Worm (Caenorhabditis elegans) whole organism, L1 larva: ENCODE measurements around the gene T01D3.3.

Experiments used
- aly-2 ChIP-seq: fragments of 150-350 bp; optimal IDR thresholded peaks from 2 replicates; lab custom pipeline; 2014; ENCODE audit warnings: missing biosample characterization, missing genetic modification characterization
- ama-1 ChIP-seq: fragments of 150-350 bp; optimal IDR thresholded peaks from 2 replicates; lab custom pipeline; 2014
- ceh-82 ChIP-seq, 3 experiments: fragments of 150-350 bp in 1 of 3; sonication (generic microtip) in 2 of 3; optimal IDR thresholded peaks; 2 replicates each; lab custom pipeline; 2014 to 2017; ENCODE audit warnings: missing biosample characterization in 3 of 3, missing genetic modification characterization in 3 of 3
- dpl-1 ChIP-seq, 3 experiments: fragments of 150-350 bp in 2 of 3; sonication (generic microtip) in 1 of 3; optimal IDR thresholded peaks; 2 replicates each; lab custom pipeline; 2014 to 2017; ENCODE audit warnings: missing biosample characterization in 3 of 3, missing genetic modification characterization in 3 of 3, missing genetic modification reagents in 3 of 3
- efl-1 ChIP-seq, 4 experiments: fragments of 150-350 bp; optimal IDR thresholded peaks in 3 of 4; peaks in 1 of 4; 1 replicate in 1 of 4; 2 replicates in 3 of 4; lab custom pipeline; 2014; ENCODE audit warnings: missing biosample characterization in 2 of 4, missing genetic modification characterization in 2 of 4, missing genetic modification reagents in 2 of 4
- elt-2 ChIP-seq: sonication (generic microtip); optimal IDR thresholded peaks from 2 replicates; lab custom pipeline; 2016; ENCODE audit warnings: missing genetic modification characterization, mild to moderate bottlenecking, inconsistent platforms, missing compliant biosample characterization, missing genetic modification reagents
- ets-5 ChIP-seq: fragments of 200-800 bp; sonication (Bioruptor generic); IDR thresholded peaks from 2 replicates; pipeline ENCODE4 v1.3.6; 2022; ENCODE audit warnings: missing genetic modification characterization, missing compliant biosample characterization
- fkh-4 ChIP-seq: sonication (generic microtip); optimal IDR thresholded peaks from 2 replicates; lab custom pipeline; 2016; ENCODE audit warnings: missing compliant biosample characterization, missing genetic modification characterization, borderline replicate concordance
- fkh-8 ChIP-seq: sonication (generic microtip); optimal IDR thresholded peaks from 2 replicates; lab custom pipeline; 2016; ENCODE audit warnings: mild to moderate bottlenecking, missing genetic modification characterization, missing compliant biosample characterization
- lin-14 ChIP-seq: fragments of 200-800 bp; sonication (Bioruptor generic); optimal IDR thresholded peaks from 2 replicates; lab custom pipeline; 2018; ENCODE audit warnings: mild to moderate bottlenecking, missing genetic modification characterization, moderate library complexity, missing compliant biosample characterization
- lin-35 ChIP-seq, 2 experiments: fragments of 150-350 bp; optimal IDR thresholded peaks; 2 replicates each; lab custom pipeline; 2014; ENCODE audit warnings: missing biosample characterization in 2 of 2, missing genetic modification characterization in 2 of 2, missing genetic modification reagents in 2 of 2
- lir-3 ChIP-seq: sonication (generic microtip); optimal IDR thresholded peaks from 2 replicates; lab custom pipeline; 2016; ENCODE audit warnings: mild to moderate bottlenecking, missing genetic modification characterization, moderate library complexity, missing compliant biosample characterization; ENCODE audit not compliant: poor library complexity
- lsy-2 ChIP-seq, 2 experiments: fragments of 150-350 bp; optimal IDR thresholded peaks; 2 replicates each; lab custom pipeline; 2014; ENCODE audit warnings: missing biosample characterization in 2 of 2, missing genetic modification characterization in 2 of 2
- mep-1 ChIP-seq: fragments of 150-350 bp; optimal IDR thresholded peaks from 2 replicates; lab custom pipeline; 2014; ENCODE audit warnings: missing biosample characterization, missing genetic modification characterization
- nhr-11 ChIP-seq: fragments of 150-350 bp; optimal IDR thresholded peaks from 2 replicates; lab custom pipeline; 2014; ENCODE audit warnings: missing biosample characterization, missing genetic modification characterization
- nhr-12 ChIP-seq: sonication (generic microtip); optimal IDR thresholded peaks from 2 replicates; lab custom pipeline; 2017; ENCODE audit warnings: missing biosample characterization, missing genetic modification characterization
- nhr-237 ChIP-seq: fragments of 150-350 bp; optimal IDR thresholded peaks from 2 replicates; lab custom pipeline; 2014; ENCODE audit warnings: missing biosample characterization, missing genetic modification characterization
- nhr-71 ChIP-seq: sonication (generic microtip); optimal IDR thresholded peaks from 2 replicates; lab custom pipeline; 2016; ENCODE audit warnings: mild to moderate bottlenecking, missing genetic modification characterization, moderate library complexity, missing compliant biosample characterization
- nhr-77 ChIP-seq: fragments of 150-350 bp; optimal IDR thresholded peaks from 2 replicates; lab custom pipeline; 2014; ENCODE audit warnings: missing biosample characterization, missing genetic modification characterization
- nhr-84 ChIP-seq: sonication (generic microtip); optimal IDR thresholded peaks from 2 replicates; lab custom pipeline; 2017; ENCODE audit warnings: missing biosample characterization, missing genetic modification characterization
- pax-3 ChIP-seq: fragments of 200-800 bp; sonication (Bioruptor generic); optimal IDR thresholded peaks from 2 replicates; lab custom pipeline; 2018; ENCODE audit warnings: mild to moderate bottlenecking, missing genetic modification characterization, moderate library complexity, missing compliant biosample characterization
- skn-1 ChIP-seq: fragments of 150-350 bp; optimal IDR thresholded peaks from 2 replicates; lab custom pipeline; 2014; ENCODE audit warnings: missing biosample characterization, missing genetic modification characterization
- snu-23 ChIP-seq: sonication (generic microtip); optimal IDR thresholded peaks from 2 replicates; lab custom pipeline; 2016; ENCODE audit warnings: missing genetic modification characterization, missing compliant biosample characterization
- sptf-1 ChIP-seq: fragments of 150-350 bp; optimal IDR thresholded peaks from 2 replicates; lab custom pipeline; 2014; ENCODE audit warnings: missing biosample characterization, missing genetic modification characterization
- tbx-2 ChIP-seq: sonication (generic microtip); optimal IDR thresholded peaks from 2 replicates; lab custom pipeline; 2016; ENCODE audit warnings: missing genetic modification characterization, missing compliant biosample characterization
- unc-98 ChIP-seq: fragments of 200-800 bp; sonication (Bioruptor generic); IDR thresholded peaks from 2 replicates; pipeline ENCODE4 v1.3.6; 2022; ENCODE audit warnings: missing genetic modification characterization, missing compliant biosample characterization

Gene T01D3.3

DNA sequence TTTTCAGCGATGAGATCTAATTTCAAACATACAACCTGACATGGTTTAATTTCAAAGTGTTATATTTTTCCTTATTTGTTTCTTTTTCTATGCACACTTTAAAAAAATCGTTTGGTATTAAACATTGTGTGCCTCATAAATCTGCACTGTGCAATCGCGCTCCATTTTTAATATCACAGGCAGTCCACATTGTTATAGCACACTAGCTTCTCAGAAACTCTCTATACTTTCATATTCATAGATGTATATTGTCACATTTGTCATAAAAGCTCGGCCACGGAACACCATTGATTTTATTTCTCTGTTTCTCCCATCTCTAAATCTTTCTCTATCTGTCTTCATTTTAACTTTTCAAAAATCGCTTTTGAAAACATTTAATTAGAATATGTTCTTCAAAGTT, 53.3 kb downstream of the T01D3.3 start:
- TF ChIP-seq ama-1 (lab: Kevin White, UChicago) (no peak), unc-98 (no peak), nhr-11 (no peak), nhr-12 (tag; lab: Kevin White, UChicago) (no peak), lin-14 (GFP tag; lab: Kevin White, UChicago) (peak; percentile 73), lir-3 (peak; percentile 28), sptf-1 (tag; lab: Kevin White, UChicago) (no peak), nhr-84 (tag; lab: Kevin White, UChicago) (no peak), lsy-2 (tag; optimal IDR thresholded peaks at IDR 0.05; lab: Kevin White, UChicago) (peak in 1 of 2 experiments; percentile 46), tbx-2 (tag; lab: Kevin White, UChicago) (no peak), efl-1 (optimal IDR thresholded peaks at IDR 0.05; lab: Kevin White, UChicago) (peak; percentile 25 to 29), efl-1 (GFP tag; optimal IDR thresholded peaks at IDR 0.05 in 1 of 2; lab: Kevin White, UChicago) (peak in 1 of 2 experiments; percentile 46), lin-35 (GFP tag; optimal IDR thresholded peaks at IDR 0.05; lab: Kevin White, UChicago) (peak in 1 of 2 experiments; percentile 48), skn-1 (no peak), pax-3 (tag; lab: Kevin White, UChicago) (no peak), fkh-8 (tag; lab: Kevin White, UChicago) (peak; percentile 80), fkh-4 (tag; lab: Kevin White, UChicago) (no peak), nhr-237 (tag; lab: Kevin White, UChicago) (no peak), ceh-82 (tag; optimal IDR thresholded peaks at IDR 0.05; lab: Kevin White, UChicago) (peak in 1 of 3 experiments; percentile 15), aly-2 (tag; lab: Kevin White, UChicago) (no peak), elt-2 (no peak), dpl-1 (GFP tag; optimal IDR thresholded peaks at IDR 0.05; lab: Kevin White, UChicago) (peak in 1 of 3 experiments; percentile 51), ets-5 (no peak), mep-1 (tag; lab: Kevin White, UChicago) (peak; percentile 34), nhr-77 (no peak), nhr-71 (tag; lab: Kevin White, UChicago) (peak; percentile 16), snu-23 (GFP tag; lab: Kevin White, UChicago) (no peak)
